Worm (Caenorhabditis elegans): Measurements from ENCODE around the gene josd-1.
A peak's percentile ranks its signal among the peaks of the same experiment; 100 is the strongest.

The josd-1 gene

ce11 chrIII:2836339-2836738 is at the start of gene josd-1:
TSS of gene josd-1 (plus strand) at chrIII:2836639.
- no peak for TF ChIP-seq madf-3 (GFP tag; IDR thresholded peaks at IDR 0.05)
- TF ChIP-seq nfyb-1 (GFP tag; IDR thresholded peaks at IDR 0.05) = no peak
- TF ChIP-seq bed-2 (GFP tag; IDR thresholded peaks at IDR 0.05) = no peak
- no peak for TF ChIP-seq attf-3 (GFP tag; conservative IDR thresholded peaks at IDR 0.05)
- no peak for TF ChIP-seq hsf-1 (GFP tag; IDR thresholded peaks at IDR 0.05)
- TF ChIP-seq mcd-1 (GFP tag; IDR thresholded peaks at IDR 0.05) = no peak

- TF ChIP-seq ama-1 (optimal IDR thresholded peaks at IDR 0.05) (peak; percentile 26), ama-1 (GFP tag; optimal IDR thresholded peaks at IDR 0.05) (no peak), Y53G8AR.9 (GFP tag; conservative IDR thresholded peaks at IDR 0.05) (0 out of 2 replicates have a peak, but pooled peaks have one; percentile 37), mcd-1 (GFP tag; IDR thresholded peaks at IDR 0.05) (peak; percentile 69), zim-3 (tag; optimal IDR thresholded peaks at IDR 0.05) (peak; percentile 13), sptf-2 (GFP tag; optimal IDR thresholded peaks at IDR 0.05) (no peak), C17E4.6 (GFP tag; IDR thresholded peaks at IDR 0.05) (0 out of 2 replicates have a peak, but pooled peaks have one; percentile 15), Y56A3A.18 (GFP tag; IDR thresholded peaks at IDR 0.05) (0 out of 2 replicates have a peak, but pooled peaks have one; percentile 31), sdz-38 (tag; optimal IDR thresholded peaks at IDR 0.05) (no peak), pbrm-1 (GFP tag; IDR thresholded peaks at IDR 0.05) (peak; percentile 56; the same call in 1 of the 2 replicates), tbp1 (GFP tag; optimal IDR thresholded peaks at IDR 0.05) (peak; percentile 3), madf-6 (GFP tag; IDR thresholded peaks at IDR 0.05) (peak; percentile 62), snpc-4 (GFP tag; optimal IDR thresholded peaks at IDR 0.05) (no peak), snpc-4 (tag; optimal IDR thresholded peaks at IDR 0.05) (peak in 1 of 4 experiments; percentile 3), mel-28 (tag; optimal IDR thresholded peaks at IDR 0.05; ENCODE audit: borderline replicate concordance) (no peak), nfyb-1 (GFP tag; IDR thresholded peaks at IDR 0.05) (peak; percentile 35; the same call in 1 of the 2 replicates), hmg-1.2 (GFP tag; IDR thresholded peaks at IDR 0.05) (peak; percentile 13; the same call in 1 of the 2 replicates), D2030.7 (GFP tag; IDR thresholded peaks at IDR 0.05) (0 out of 2 replicates have a peak, but pooled peaks have one; percentile 10), dox-1 (GFP tag; IDR thresholded peaks at IDR 0.05) (peak; percentile 22; the same call in 1 of the 2 replicates), ekl-4 (GFP tag; IDR thresholded peaks at IDR 0.05) (peak; percentile 43; the same call in 1 of the 2 replicates), ceh-58 (GFP tag; IDR thresholded peaks at IDR 0.05) (0 out of 2 replicates have a peak, but pooled peaks have one; percentile 9), lag-1 (GFP tag; IDR thresholded peaks at IDR 0.05) (0 out of 2 replicates have a peak, but pooled peaks have one; percentile 51), cebp-1 (GFP tag; IDR thresholded peaks at IDR 0.05) (no peak), cebp-1 (tag; optimal IDR thresholded peaks at IDR 0.05) (no peak), attf-6 (GFP tag; IDR thresholded peaks at IDR 0.05) (0 out of 2 replicates have a peak, but pooled peaks have one; percentile 54), ets-4 (GFP tag; optimal IDR thresholded peaks at IDR 0.05) (no peak), repo-1 (tag; optimal IDR thresholded peaks at IDR 0.05) (peak; percentile 5), tbx-9 (tag; optimal IDR thresholded peaks at IDR 0.05; ENCODE audit: borderline replicate concordance) (no peak), F10E7.11 (tag; optimal IDR thresholded peaks at IDR 0.05) (no peak), madf-3 (GFP tag; IDR thresholded peaks at IDR 0.05) (peak; percentile 75), zfh-2 (GFP tag; conservative IDR thresholded peaks at IDR 0.05) (peak; percentile 64), ceh-100 (GFP tag; IDR thresholded peaks at IDR 0.05) (0 out of 2 replicates have a peak, but pooled peaks have one; percentile 24), B0336.3 (GFP tag; IDR thresholded peaks at IDR 0.05) (peak; percentile 70; the same call in 1 of the 2 replicates), egl-44 (GFP tag; IDR thresholded peaks at IDR 0.05) (peak; percentile 9; the same call in 1 of the 2 replicates), hsf-1 (GFP tag; IDR thresholded peaks at IDR 0.05) (peak; percentile 60; the same call in 1 of the 2 replicates), F52B5.7 (tag; optimal IDR thresholded peaks at IDR 0.05) (peak; percentile 13), nfya-2 (GFP tag; IDR thresholded peaks at IDR 0.05) (no peak)
Measured at ce11 chrIII:2786740-2787139, 49.7 kb upstream of the josd-1 start, which contains the start of gene nduc-2. TSS of gene nduc-2 (plus strand) at chrIII:2786852.
